Fruit fly (Drosophila melanogaster) whole organism, embryonic: ENCODE results near the gene CG3009.

Experiments used
- Antp ChIP-seq: fragments of 200-800 bp; sonication (Bioruptor generic); optimal IDR thresholded peaks from 3 replicates; lab custom pipeline; 2016; ENCODE audit warnings: missing biosample characterization, missing genetic modification characterization
- Asciz ChIP-seq: fragments of 200-800 bp; sonication (Bioruptor generic); optimal IDR thresholded peaks from 2 replicates; lab custom pipeline; 2017; ENCODE audit warnings: missing biosample characterization, mild to moderate bottlenecking, missing genetic modification characterization, missing genetic modification reagents
- CG11504 ChIP-seq: fragments of 200-800 bp; sonication (Bioruptor generic); optimal IDR thresholded peaks from 3 replicates; lab custom pipeline; 2019; ENCODE audit warnings: missing biosample characterization, mild to moderate bottlenecking, missing genetic modification characterization, moderate library complexity
- CG11695 ChIP-seq: fragments of 200-800 bp; sonication (Bioruptor generic); IDR thresholded peaks from 3 replicates; pipeline ENCODE4 v1.3.6; 2022; ENCODE audit warnings: missing biosample characterization, missing genetic modification characterization
- CG15479 ChIP-seq: fragments of 200-800 bp; sonication (Bioruptor generic); optimal IDR thresholded peaks from 3 replicates; lab custom pipeline; 2019; ENCODE audit warnings: missing biosample characterization, mild to moderate bottlenecking, missing genetic modification characterization, moderate library complexity
- CG1647 ChIP-seq: fragments of 200-800 bp; sonication (Bioruptor generic); optimal IDR thresholded peaks from 3 replicates; lab custom pipeline; 2016; ENCODE audit warnings: missing biosample characterization, missing genetic modification characterization
- CG2116 ChIP-seq: fragments of 200-800 bp; sonication (Bioruptor generic); optimal IDR thresholded peaks from 3 replicates; lab custom pipeline; 2018; ENCODE audit warnings: missing biosample characterization, mild to moderate bottlenecking, missing genetic modification characterization
- CG2120 ChIP-seq: fragments of 200-800 bp; sonication (Bioruptor generic); optimal IDR thresholded peaks from 3 replicates; lab custom pipeline; 2016; ENCODE audit warnings: missing biosample characterization, missing genetic modification characterization
- CG34422 ChIP-seq: fragments of 200-800 bp; sonication (Bioruptor generic); IDR thresholded peaks from 3 replicates; pipeline ENCODE4 v1.3.6; 2022; ENCODE audit warnings: missing biosample characterization, missing genetic modification characterization
- CG3847 ChIP-seq: fragments of 200-800 bp; sonication (Bioruptor generic); IDR thresholded peaks from 2 replicates; pipeline ENCODE4 v1.3.6; 2022; ENCODE audit warnings: missing biosample characterization, missing genetic modification characterization
- CG3995 ChIP-seq: fragments of 200-800 bp; sonication (Bioruptor generic); optimal IDR thresholded peaks from 3 replicates; lab custom pipeline; 2016; ENCODE audit warnings: missing biosample characterization, missing genetic modification characterization
- CG8944 ChIP-seq: fragments of 200-800 bp; sonication (Bioruptor generic); optimal IDR thresholded peaks from 3 replicates; lab custom pipeline; 2016; ENCODE audit warnings: missing biosample characterization, missing genetic modification characterization
- CG9932 ChIP-seq: fragments of 200-800 bp; sonication (Bioruptor generic); IDR thresholded peaks from 2 replicates; pipeline ENCODE4 v1.3.6; 2022; ENCODE audit warnings: missing biosample characterization, missing genetic modification characterization
- Dll ChIP-seq: fragments of 200-800 bp; sonication (Bioruptor generic); IDR thresholded peaks from 4 replicates; pipeline ENCODE4 v1.3.6; 2022; ENCODE audit warnings: missing biosample characterization, missing genetic modification characterization; ENCODE audit not compliant: partially characterized antibody
- Dp ChIP-seq: fragments of 200-800 bp; sonication (Bioruptor generic); optimal IDR thresholded peaks from 2 replicates; lab custom pipeline; 2018; ENCODE audit warnings: missing biosample characterization, mild to moderate bottlenecking, missing genetic modification characterization, moderate library complexity
- Drgx ChIP-seq: fragments of 200-800 bp; sonication (Bioruptor generic); IDR thresholded peaks from 2 replicates; pipeline ENCODE4 v1.3.6; 2022; ENCODE audit warnings: missing biosample characterization, missing genetic modification characterization
- E2f2 ChIP-seq: fragments of 200-800 bp; sonication (Bioruptor generic); IDR thresholded peaks from 2 replicates; pipeline ENCODE4 v1.3.6; 2022; ENCODE audit warnings: missing biosample characterization, missing genetic modification characterization
- MTF-1 ChIP-seq: fragments of 200-800 bp; sonication (Bioruptor generic); optimal IDR thresholded peaks from 2 replicates; lab custom pipeline; 2018; ENCODE audit warnings: missing biosample characterization, mild to moderate bottlenecking, missing genetic modification characterization, borderline replicate concordance
- Med ChIP-seq: fragments of 200-800 bp; sonication (Bioruptor generic); peaks from one replicate; lab custom pipeline; 2016; ENCODE audit warnings: missing biosample characterization, missing genetic modification characterization, mild to moderate bottlenecking, inconsistent platforms, moderate library complexity
- Myb ChIP-seq: fragments of 200-800 bp; sonication (Bioruptor generic); optimal IDR thresholded peaks from 2 replicates; lab custom pipeline; 2016; ENCODE audit warnings: missing biosample characterization, missing genetic modification characterization
- Nf-YA ChIP-seq: fragments of 200-800 bp; sonication (Bioruptor generic); IDR thresholded peaks from 2 replicates; pipeline ENCODE4 v1.3.6; 2022; ENCODE audit warnings: missing biosample characterization, missing genetic modification characterization
- Nf-YC ChIP-seq: fragments of 200-800 bp; optimal IDR thresholded peaks from 3 replicates; lab custom pipeline; 2019; ENCODE audit warnings: missing biosample characterization, mild to moderate bottlenecking, missing genetic modification characterization, moderate library complexity
- Pdp1 ChIP-seq, 2 experiments: fragments of 200-800 bp; sonication (Bioruptor generic); optimal IDR thresholded peaks; 3 replicates each; lab custom pipeline; 2016; ENCODE audit warnings: missing biosample characterization in 2 of 2, missing genetic modification characterization in 2 of 2, mild to moderate bottlenecking in 1 of 2, moderate library complexity in 1 of 2
- Rfx ChIP-seq: fragments of 200-800 bp; sonication (Bioruptor generic); IDR thresholded peaks from 2 replicates; pipeline ENCODE4 v1.3.6; 2022; ENCODE audit warnings: missing biosample characterization, missing genetic modification characterization
- ab ChIP-seq: fragments of 200-800 bp; sonication (Bioruptor generic); optimal IDR thresholded peaks from 2 replicates; lab custom pipeline; 2016; ENCODE audit warnings: missing biosample characterization, missing genetic modification characterization
- abd-A ChIP-seq: fragments of 200-800 bp; sonication (Bioruptor generic); optimal IDR thresholded peaks from 3 replicates; lab custom pipeline; 2019; ENCODE audit warnings: missing biosample characterization, mild to moderate bottlenecking, missing genetic modification characterization, moderate library complexity
- chinmo ChIP-seq: fragments of 200-800 bp; sonication (Bioruptor generic); IDR thresholded peaks from 4 replicates; pipeline ENCODE4 v1.3.6; 2022; ENCODE audit warnings: missing biosample characterization, missing genetic modification characterization; ENCODE audit not compliant: partially characterized antibody
- crc ChIP-seq: fragments of 200-800 bp; sonication (Bioruptor generic); optimal IDR thresholded peaks from 2 replicates; lab custom pipeline; 2016; ENCODE audit warnings: missing biosample characterization, missing genetic modification characterization
- crol ChIP-seq: fragments of 200-800 bp; sonication (Bioruptor generic); IDR thresholded peaks from 2 replicates; pipeline ENCODE4 v1.3.6; 2022; ENCODE audit warnings: missing biosample characterization, missing genetic modification characterization
- crp ChIP-seq, 2 experiments: fragments of 200-800 bp; sonication (Bioruptor generic); optimal IDR thresholded peaks; 2 replicates in 1 of 2; 3 replicates in 1 of 2; lab custom pipeline; 2017; ENCODE audit warnings: missing biosample characterization in 2 of 2, missing genetic modification characterization in 2 of 2, mild to moderate bottlenecking in 1 of 2, moderate library complexity in 1 of 2
- emc ChIP-seq: fragments of 200-800 bp; sonication (Bioruptor generic); optimal IDR thresholded peaks from 2 replicates; lab custom pipeline; 2016; ENCODE audit warnings: missing biosample characterization, missing genetic modification characterization
- gcm ChIP-seq: fragments of 200-800 bp; sonication (Bioruptor generic); optimal IDR thresholded peaks from 2 replicates; lab custom pipeline; 2019; ENCODE audit warnings: missing biosample characterization, mild to moderate bottlenecking, missing genetic modification characterization, moderate library complexity
- gcm2 ChIP-seq: fragments of 200-800 bp; sonication (Bioruptor generic); optimal IDR thresholded peaks from 2 replicates; lab custom pipeline; 2016; ENCODE audit warnings: missing biosample characterization, missing genetic modification characterization
- gro ChIP-seq: fragments of 200-800 bp; sonication (Bioruptor generic); optimal IDR thresholded peaks from 2 replicates; lab custom pipeline; 2016; ENCODE audit warnings: missing biosample characterization, missing genetic modification characterization
- hkb ChIP-seq, 2 experiments: fragments of 200-800 bp in 1 of 2; fragments of >200 bp in 1 of 2; sonication (Bioruptor generic) in 1 of 2; IDR thresholded peaks in 1 of 2; optimal IDR thresholded peaks in 1 of 2; 2 replicates each; pipeline versions ENCODE4 v1.3.6 to Lab custom; 2017 to 2022; ENCODE audit warnings: missing biosample characterization in 1 of 2, missing genetic modification characterization in 1 of 2
- kay ChIP-seq: fragments of 200-800 bp; sonication (Bioruptor generic); optimal IDR thresholded peaks from 2 replicates; lab custom pipeline; 2016; ENCODE audit warnings: missing biosample characterization, missing genetic modification characterization
- luna ChIP-seq: fragments of 200-800 bp; sonication (Bioruptor generic); optimal IDR thresholded peaks from 2 replicates; lab custom pipeline; 2016; ENCODE audit warnings: missing biosample characterization, missing genetic modification characterization
- row ChIP-seq: fragments of 200-800 bp; sonication (Bioruptor generic); IDR thresholded peaks from 3 replicates; pipeline ENCODE4 v1.3.6; 2022; ENCODE audit warnings: missing biosample characterization, missing genetic modification characterization
- sd ChIP-seq: fragments of 200-800 bp; sonication (Bioruptor generic); optimal IDR thresholded peaks from 3 replicates; lab custom pipeline; 2018; ENCODE audit warnings: missing biosample characterization, mild to moderate bottlenecking, missing genetic modification characterization, moderate library complexity
- shn ChIP-seq: fragments of 200-800 bp; sonication (Bioruptor generic); optimal IDR thresholded peaks from 3 replicates; lab custom pipeline; 2016; ENCODE audit warnings: missing biosample characterization, missing genetic modification characterization
- sisA ChIP-seq: fragments of 200-800 bp; sonication (Bioruptor generic); IDR thresholded peaks from 2 replicates; pipeline ENCODE4 v1.3.6; 2022; ENCODE audit warnings: missing biosample characterization, missing genetic modification characterization
- slbo ChIP-seq: fragments of 200-800 bp; sonication (Bioruptor generic); IDR thresholded peaks from 2 replicates; pipeline ENCODE4 v1.3.6; 2022; ENCODE audit warnings: missing biosample characterization, missing genetic modification characterization
- sna ChIP-seq: fragments of 200-800 bp; sonication (Bioruptor generic); IDR thresholded peaks from 2 replicates; pipeline ENCODE4 v1.3.6; 2022; ENCODE audit warnings: missing biosample characterization, missing genetic modification characterization; ENCODE audit not compliant: partially characterized antibody
- ttk ChIP-seq: fragments of 200-800 bp; sonication (Bioruptor generic); IDR thresholded peaks from 2 replicates; pipeline ENCODE4 v2.1.2; 2022; ENCODE audit warnings: missing biosample characterization, missing genetic modification characterization
- tup ChIP-seq: fragments of 200-800 bp; sonication (Bioruptor generic); optimal IDR thresholded peaks from 2 replicates; lab custom pipeline; 2016; ENCODE audit warnings: missing biosample characterization, mild to moderate bottlenecking, missing genetic modification characterization, moderate library complexity
- wek ChIP-seq: fragments of 200-800 bp; sonication (Bioruptor generic); optimal IDR thresholded peaks from 3 replicates; lab custom pipeline; 2018; ENCODE audit warnings: missing biosample characterization, mild to moderate bottlenecking, missing genetic modification characterization, moderate library complexity
- zen ChIP-seq: fragments of 200-800 bp; sonication (Bioruptor generic); optimal IDR thresholded peaks from 3 replicates; lab custom pipeline; 2018; ENCODE audit warnings: missing biosample characterization, mild to moderate bottlenecking, missing genetic modification characterization, moderate library complexity
- zf30C ChIP-seq: fragments of 200-800 bp; sonication (Bioruptor generic); optimal IDR thresholded peaks from 3 replicates; lab custom pipeline; 2018; ENCODE audit warnings: missing biosample characterization, mild to moderate bottlenecking, missing genetic modification characterization
- zfh2 ChIP-seq: fragments of 200-800 bp; sonication (Bioruptor generic); optimal IDR thresholded peaks from 2 replicates; lab custom pipeline; 2016; ENCODE audit warnings: missing biosample characterization, missing genetic modification characterization

The CG3009 gene

dm6 chrX:4671194-4671626, 4.7 kb upstream of the CG3009 start (continued):
- no peak for TF ChIP-seq crp (GFP tag; optimal IDR thresholded peaks at IDR 0.05; lab: Kevin White, UChicago)
- no peak for TF ChIP-seq Dp (GFP tag; lab: Kevin White, UChicago)
- TF ChIP-seq zen (tag; lab: Kevin White, UChicago) = no peak
- TF ChIP-seq emc (GFP tag; lab: Kevin White, UChicago) = no peak
- peak; percentile 68 for TF ChIP-seq Nf-YC (tag; lab: Kevin White, UChicago)
- no peak for TF ChIP-seq tup (GFP tag; lab: Kevin White, UChicago)
- TF ChIP-seq CG34422 = peak; percentile 64; the same call in 1 of the 3 replicates
- TF ChIP-seq Dll = no peak
- peak; percentile 87 for TF ChIP-seq CG3995
- no peak for TF ChIP-seq CG3847
- TF ChIP-seq shn = no peak
- no peak for TF ChIP-seq Asciz (GFP tag; lab: Kevin White, UChicago)
- no peak for TF ChIP-seq sna
- peak; percentile 19 for TF ChIP-seq Med (GFP tag; lab: Kevin White, UChicago)

DNA sequence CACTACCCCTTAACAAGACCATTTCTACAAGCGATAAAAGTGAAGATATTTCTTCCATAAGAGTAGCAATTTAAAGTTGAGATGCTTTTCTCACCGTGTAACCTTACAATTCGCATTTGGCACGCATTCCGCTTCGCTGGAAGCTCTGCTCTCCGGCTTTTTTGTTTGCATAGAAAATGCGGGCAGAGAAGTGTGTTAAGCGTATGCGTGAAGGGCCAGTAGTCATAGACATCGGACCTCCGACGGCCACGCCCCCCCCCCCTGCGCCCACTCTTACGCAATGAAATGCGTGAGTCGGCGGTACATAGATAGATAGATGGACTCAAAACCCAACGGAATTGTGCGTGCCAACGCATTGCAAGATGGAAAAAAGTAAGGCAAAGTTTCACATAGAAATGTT, 2.9 kb upstream of the CG3009 start:
- peak; percentile 45 for TF ChIP-seq gcm (GFP tag; lab: Kevin White, UChicago)
- TF ChIP-seq gro (GFP tag; lab: Kevin White, UChicago) = peak; percentile 1
- TF ChIP-seq CG8944 (GFP tag; lab: Kevin White, UChicago) = no peak
- no peak for TF ChIP-seq gcm2 (GFP tag; lab: Kevin White, UChicago)
- no peak for TF ChIP-seq CG11504
- TF ChIP-seq CG2120 = peak; percentile 42
- TF ChIP-seq slbo (GFP tag; lab: Robert Waterston, UW) = peak; percentile 36; the same call in 1 of the 2 replicates
- TF ChIP-seq sd = peak; percentile 68
- TF ChIP-seq wek (GFP tag; lab: Kevin White, UChicago) = no peak
- no peak for TF ChIP-seq ttk
- no peak for TF ChIP-seq CG15479 (GFP tag; lab: Kevin White, UChicago)
- peak; percentile 17 for TF ChIP-seq zf30C (GFP tag; lab: Kevin White, UChicago)
- peak in 1 of 2 experiments; percentile 77 for TF ChIP-seq Pdp1 (GFP tag; optimal IDR thresholded peaks at IDR 0.05; lab: Kevin White, UChicago)
- 0 out of 2 replicates have a peak, but pooled peaks have one; percentile 7 for TF ChIP-seq E2f2 (GFP tag; lab: Robert Waterston, UW)
- TF ChIP-seq abd-A (tag; lab: Kevin White, UChicago) = no peak
- TF ChIP-seq hkb (optimal IDR thresholded peaks at IDR 0.05; lab: Kevin White, UChicago) = no peak
- TF ChIP-seq hkb (GFP tag; IDR thresholded peaks at IDR 0.05; lab: Robert Waterston, UW) = 0 out of 2 replicates have a peak, but pooled peaks have one; percentile 22
- no peak for TF ChIP-seq luna (GFP tag; lab: Kevin White, UChicago)
- TF ChIP-seq row = peak; percentile 35; the same call in 2 of the 3 replicates
- TF ChIP-seq kay (GFP tag; lab: Kevin White, UChicago) = no peak
- TF ChIP-seq zfh2 (GFP tag; lab: Kevin White, UChicago) = peak; percentile 26
- TF ChIP-seq CG11695 (GFP tag; lab: Robert Waterston, UW) = 0 out of 3 replicates have a peak, but pooled peaks have one; percentile 11
- TF ChIP-seq CG2116 = no peak
- TF ChIP-seq Drgx (GFP tag; lab: Robert Waterston, UW) = peak; percentile 32; the same call in 1 of the 2 replicates
- TF ChIP-seq CG1647 (GFP tag; lab: Kevin White, UChicago) = no peak
- peak; percentile 30; the same call in 1 of the 2 replicates for TF ChIP-seq Rfx (GFP tag; lab: Robert Waterston, UW)
- no peak for TF ChIP-seq sisA
- no peak for TF ChIP-seq ab (GFP tag; lab: Kevin White, UChicago)
- TF ChIP-seq chinmo = 0 out of 4 replicates have a peak, but pooled peaks have one; percentile 55
- 0 out of 2 replicates have a peak, but pooled peaks have one; percentile 13 for TF ChIP-seq CG9932 (GFP tag; lab: Robert Waterston, UW)
- no peak for TF ChIP-seq crc (GFP tag; lab: Kevin White, UChicago)
- no peak for TF ChIP-seq MTF-1 (GFP tag; lab: Kevin White, UChicago)
- TF ChIP-seq Antp (GFP tag; lab: Kevin White, UChicago) = peak; percentile 1
- peak; percentile 71 for TF ChIP-seq crol
- no peak for TF ChIP-seq Myb
- TF ChIP-seq Nf-YA (GFP tag; lab: Robert Waterston, UW) = no peak
